Fruit fly (Drosophila melanogaster) whole organism, embryonic: ENCODE measurements around the gene galene.
A peak's percentile ranks its signal among the peaks of the same experiment; 100 is the strongest.

ENCODE experiments used
- BtbVII ChIP-seq: fragments of 200-800 bp; sonication (Bioruptor generic); optimal IDR thresholded peaks from 3 replicates; lab custom pipeline; 2017; ENCODE audit warnings: missing biosample characterization, mild to moderate bottlenecking, missing genetic modification characterization
- CG11504 ChIP-seq: fragments of 200-800 bp; sonication (Bioruptor generic); optimal IDR thresholded peaks from 3 replicates; lab custom pipeline; 2019; ENCODE audit warnings: missing biosample characterization, mild to moderate bottlenecking, missing genetic modification characterization, moderate library complexity
- CG12391 ChIP-seq: fragments of 200-800 bp; sonication (Bioruptor generic); optimal IDR thresholded peaks from 3 replicates; lab custom pipeline; 2018; ENCODE audit warnings: missing biosample characterization, mild to moderate bottlenecking, missing genetic modification characterization, moderate library complexity
- CG13287 ChIP-seq: fragments of 200-800 bp; sonication (Bioruptor generic); IDR thresholded peaks from 2 replicates; pipeline ENCODE4 v1.3.6; 2022; ENCODE audit warnings: missing biosample characterization, missing genetic modification characterization; ENCODE audit not compliant: partially characterized antibody
- CG13624 ChIP-seq: fragments of 200-800 bp; sonication (Bioruptor generic); optimal IDR thresholded peaks from 2 replicates; lab custom pipeline; 2016; ENCODE audit warnings: missing biosample characterization, missing genetic modification characterization
- CG14014 ChIP-seq: fragments of 200-800 bp; sonication (Bioruptor generic); IDR thresholded peaks from 2 replicates; pipeline ENCODE4 v1.3.6; 2022; ENCODE audit warnings: missing biosample characterization, missing genetic modification characterization
- CG15601 ChIP-seq: fragments of 200-800 bp; sonication (Bioruptor generic); optimal IDR thresholded peaks from 3 replicates; lab custom pipeline; 2019; ENCODE audit warnings: missing biosample characterization, mild to moderate bottlenecking, missing genetic modification characterization, moderate library complexity
- CG1603 ChIP-seq: fragments of 200-800 bp; sonication (Bioruptor generic); optimal IDR thresholded peaks from 2 replicates; lab custom pipeline; 2019; ENCODE audit warnings: missing biosample characterization, mild to moderate bottlenecking, missing genetic modification characterization, moderate library complexity
- CG1647 ChIP-seq: fragments of 200-800 bp; sonication (Bioruptor generic); optimal IDR thresholded peaks from 3 replicates; lab custom pipeline; 2016; ENCODE audit warnings: missing biosample characterization, missing genetic modification characterization
- CG2199 ChIP-seq: fragments of 200-800 bp; sonication (Bioruptor generic); IDR thresholded peaks from 3 replicates; pipeline ENCODE4 v1.3.6; 2022; ENCODE audit warnings: missing biosample characterization, missing genetic modification characterization
- CG2678 ChIP-seq: fragments of 200-800 bp; sonication (Bioruptor generic); optimal IDR thresholded peaks from 3 replicates; lab custom pipeline; 2019; ENCODE audit warnings: missing biosample characterization, mild to moderate bottlenecking, missing genetic modification characterization, moderate library complexity
- CG33213 ChIP-seq: fragments of 200-800 bp; sonication (Bioruptor generic); optimal IDR thresholded peaks from 3 replicates; lab custom pipeline; 2016; ENCODE audit warnings: missing biosample characterization, missing genetic modification characterization
- CG33557 ChIP-seq: fragments of 200-800 bp; sonication (Bioruptor generic); optimal IDR thresholded peaks from 2 replicates; lab custom pipeline; 2019; ENCODE audit warnings: missing biosample characterization, mild to moderate bottlenecking, missing genetic modification characterization, moderate library complexity
- CG34422 ChIP-seq: fragments of 200-800 bp; sonication (Bioruptor generic); IDR thresholded peaks from 3 replicates; pipeline ENCODE4 v1.3.6; 2022; ENCODE audit warnings: missing biosample characterization, missing genetic modification characterization
- CG42726 ChIP-seq: fragments of 200-800 bp; sonication (Bioruptor generic); IDR thresholded peaks from 2 replicates; pipeline ENCODE4 v1.3.6; 2022; ENCODE audit warnings: missing biosample characterization, missing genetic modification characterization; ENCODE audit not compliant: partially characterized antibody
- CG4282 ChIP-seq: fragments of 200-800 bp; sonication (Bioruptor generic); optimal IDR thresholded peaks from 2 replicates; lab custom pipeline; 2016; ENCODE audit warnings: missing biosample characterization, missing genetic modification characterization
- CG4328 ChIP-seq: fragments of 200-800 bp; sonication (Bioruptor generic); optimal IDR thresholded peaks from 3 replicates; lab custom pipeline; 2017; ENCODE audit warnings: missing biosample characterization, missing genetic modification reagents, missing genetic modification characterization
- CG4854 ChIP-seq: fragments of 200-800 bp; sonication (Bioruptor generic); optimal IDR thresholded peaks from 2 replicates; lab custom pipeline; 2016; ENCODE audit warnings: missing biosample characterization, missing genetic modification characterization, inconsistent platforms
- CG6254 ChIP-seq: fragments of 200-800 bp; sonication (Bioruptor generic); optimal IDR thresholded peaks from 3 replicates; lab custom pipeline; 2017; ENCODE audit warnings: mild to moderate bottlenecking, missing biosample characterization, missing genetic modification reagents, missing genetic modification characterization
- CG7987 ChIP-seq: fragments of 200-800 bp; sonication (Bioruptor generic); optimal IDR thresholded peaks from 2 replicates; lab custom pipeline; 2018; ENCODE audit warnings: missing biosample characterization, mild to moderate bottlenecking, missing genetic modification characterization, moderate library complexity
- CTCF ChIP-seq: fragments of 200-800 bp; sonication (Bioruptor generic); optimal IDR thresholded peaks from 2 replicates; lab custom pipeline; 2017; ENCODE audit warnings: missing biosample characterization, mild to moderate bottlenecking, missing genetic modification characterization, moderate library complexity
- Dad ChIP-seq: fragments of 200-800 bp; sonication (Bioruptor generic); optimal IDR thresholded peaks from 3 replicates; lab custom pipeline; 2016; ENCODE audit warnings: missing biosample characterization, missing genetic modification characterization
- Dp ChIP-seq: fragments of 200-800 bp; sonication (Bioruptor generic); optimal IDR thresholded peaks from 2 replicates; lab custom pipeline; 2018; ENCODE audit warnings: missing biosample characterization, mild to moderate bottlenecking, missing genetic modification characterization, moderate library complexity
- Eip74EF ChIP-seq, 2 experiments: fragments of 200-800 bp in 1 of 2; fragments of >200 bp in 1 of 2; sonication (Bioruptor generic) in 1 of 2; optimal IDR thresholded peaks; 2 replicates each; lab custom pipeline; 2017 to 2019; ENCODE audit warnings: missing biosample characterization in 2 of 2, missing genetic modification characterization in 2 of 2, mild to moderate bottlenecking in 1 of 2, moderate library complexity in 1 of 2
- Hr78 ChIP-seq, 2 experiments: fragments of 200-800 bp in 1 of 2; fragments of >200 bp in 1 of 2; sonication (Bioruptor generic) in 1 of 2; optimal IDR thresholded peaks; 2 replicates each; lab custom pipeline; 2017 to 2019; ENCODE audit warnings: missing biosample characterization in 2 of 2, missing genetic modification characterization in 2 of 2, mild to moderate bottlenecking in 1 of 2, moderate library complexity in 1 of 2
- Lhr ChIP-seq: fragments of 200-800 bp; sonication (Bioruptor generic); optimal IDR thresholded peaks from 3 replicates; lab custom pipeline; 2017; ENCODE audit warnings: mild to moderate bottlenecking, missing biosample characterization, missing genetic modification reagents, missing genetic modification characterization
- Meics ChIP-seq: fragments of 200-800 bp; sonication (Bioruptor generic); optimal IDR thresholded peaks from 2 replicates; lab custom pipeline; 2017; ENCODE audit warnings: missing biosample characterization, mild to moderate bottlenecking, missing genetic modification characterization
- Oli ChIP-seq: fragments of 200-800 bp; sonication (Bioruptor generic); optimal IDR thresholded peaks from 2 replicates; lab custom pipeline; 2018; ENCODE audit warnings: missing biosample characterization, mild to moderate bottlenecking, missing genetic modification characterization, moderate library complexity
- Opbp ChIP-seq: fragments of 200-800 bp; sonication (Bioruptor generic); IDR thresholded peaks from 3 replicates; pipeline ENCODE4 v1.3.6; 2022; ENCODE audit warnings: missing biosample characterization, missing genetic modification characterization; ENCODE audit not compliant: partially characterized antibody
- Pdp1 ChIP-seq, 2 experiments: fragments of 200-800 bp; sonication (Bioruptor generic); optimal IDR thresholded peaks; 3 replicates each; lab custom pipeline; 2016; ENCODE audit warnings: missing biosample characterization in 2 of 2, missing genetic modification characterization in 2 of 2, mild to moderate bottlenecking in 1 of 2, moderate library complexity in 1 of 2
- Vsx1 ChIP-seq: fragments of 200-800 bp; sonication (Bioruptor generic); optimal IDR thresholded peaks from 2 replicates; lab custom pipeline; 2017; ENCODE audit warnings: missing biosample characterization, mild to moderate bottlenecking, missing genetic modification characterization, missing genetic modification reagents
- amos ChIP-seq: fragments of 200-800 bp; sonication (Bioruptor generic); IDR thresholded peaks from 2 replicates; pipeline ENCODE4 v1.3.6; 2022; ENCODE audit warnings: missing biosample characterization, missing genetic modification characterization; ENCODE audit not compliant: partially characterized antibody
- ash1 ChIP-seq: fragments of 200-800 bp; sonication (Bioruptor generic); optimal IDR thresholded peaks from 2 replicates; lab custom pipeline; 2018; ENCODE audit warnings: missing biosample characterization, mild to moderate bottlenecking, missing genetic modification characterization
- bcd ChIP-seq: fragments of 200-800 bp; sonication (Bioruptor generic); optimal IDR thresholded peaks from 2 replicates; lab custom pipeline; 2017; ENCODE audit warnings: missing biosample characterization, mild to moderate bottlenecking, missing genetic modification characterization
- cato ChIP-seq: fragments of 200-800 bp; sonication (Bioruptor generic); optimal IDR thresholded peaks from 2 replicates; lab custom pipeline; 2016; ENCODE audit warnings: missing biosample characterization, missing genetic modification characterization, borderline replicate concordance
- chm ChIP-seq: fragments of 200-800 bp; sonication (Bioruptor generic); IDR thresholded peaks from 2 replicates; pipeline ENCODE4 v1.3.6; 2022; ENCODE audit warnings: missing biosample characterization, missing genetic modification characterization
- cwo ChIP-seq: fragments of 200-800 bp; sonication (Bioruptor generic); optimal IDR thresholded peaks from 3 replicates; lab custom pipeline; 2017; ENCODE audit warnings: missing biosample characterization, missing genetic modification characterization, mild to moderate bottlenecking, moderate library complexity, missing genetic modification reagents
- disco-r ChIP-seq: fragments of 200-800 bp; sonication (Bioruptor generic); optimal IDR thresholded peaks from 2 replicates; lab custom pipeline; 2016; ENCODE audit warnings: missing biosample characterization, missing genetic modification characterization
- dpn ChIP-seq, 2 experiments: fragments of 200-800 bp; sonication (Bioruptor generic); optimal IDR thresholded peaks; 3 replicates each; lab custom pipeline; 2016; ENCODE audit warnings: missing biosample characterization in 2 of 2, missing genetic modification characterization in 2 of 2
- gfzf ChIP-seq: fragments of 200-800 bp; sonication (Bioruptor generic); optimal IDR thresholded peaks from 2 replicates; lab custom pipeline; 2016; ENCODE audit warnings: missing biosample characterization, mild to moderate bottlenecking, missing genetic modification characterization, moderate library complexity
- grn ChIP-seq: fragments of 200-800 bp; sonication (Bioruptor generic); optimal IDR thresholded peaks from 3 replicates; lab custom pipeline; 2017; ENCODE audit warnings: missing biosample characterization, missing genetic modification characterization
- gro ChIP-seq: fragments of 200-800 bp; sonication (Bioruptor generic); optimal IDR thresholded peaks from 2 replicates; lab custom pipeline; 2016; ENCODE audit warnings: missing biosample characterization, missing genetic modification characterization
- hkb ChIP-seq, 2 experiments: fragments of 200-800 bp in 1 of 2; fragments of >200 bp in 1 of 2; sonication (Bioruptor generic) in 1 of 2; IDR thresholded peaks in 1 of 2; optimal IDR thresholded peaks in 1 of 2; 2 replicates each; pipeline versions ENCODE4 v1.3.6 to Lab custom; 2017 to 2022; ENCODE audit warnings: missing biosample characterization in 1 of 2, missing genetic modification characterization in 1 of 2
- kay ChIP-seq: fragments of 200-800 bp; sonication (Bioruptor generic); optimal IDR thresholded peaks from 2 replicates; lab custom pipeline; 2016; ENCODE audit warnings: missing biosample characterization, missing genetic modification characterization
- nom ChIP-seq: fragments of 200-800 bp; sonication (Bioruptor generic); optimal IDR thresholded peaks from 2 replicates; lab custom pipeline; 2017; ENCODE audit warnings: missing biosample characterization, missing genetic modification characterization, mild to moderate bottlenecking, moderate library complexity, missing genetic modification reagents
- sob ChIP-seq: fragments of 200-800 bp; sonication (Bioruptor generic); IDR thresholded peaks from 2 replicates; pipeline ENCODE4 v1.3.6; 2022; ENCODE audit warnings: missing biosample characterization, missing genetic modification characterization
- yki ChIP-seq: fragments of >200 bp; optimal IDR thresholded peaks from 3 replicates; lab custom pipeline; 2018

galene gene

dm6 chr3L:1188936-1189659 lies 46.4 kb upstream of the galene start, which contains the start of gene CG13912 (continued):
- TF ChIP-seq CG1603 (tag; lab: Kevin White, UChicago): peak; percentile 13
- TF ChIP-seq grn: peak; percentile 99
- TF ChIP-seq CG4854 (GFP tag; lab: Kevin White, UChicago): no peak
- TF ChIP-seq Opbp (GFP tag; lab: Robert Waterston, UW): no peak
- no peak for TF ChIP-seq CG1647 (GFP tag; lab: Kevin White, UChicago)
- TF ChIP-seq Pdp1 (GFP tag; optimal IDR thresholded peaks at IDR 0.05; lab: Kevin White, UChicago): peak in 1 of 2 experiments; percentile 88
- no peak for TF ChIP-seq CG4328 (GFP tag; lab: Kevin White, UChicago)
- no peak for TF ChIP-seq cato (GFP tag; lab: Kevin White, UChicago)
- TF ChIP-seq CG13624 (GFP tag; lab: Kevin White, UChicago): peak; percentile 4
- TF ChIP-seq kay (GFP tag; lab: Kevin White, UChicago): peak; percentile 44
- peak; percentile 10 for TF ChIP-seq CG2678 (tag; lab: Kevin White, UChicago)
- TF ChIP-seq yki (lab: Kevin White, UChicago): no peak
- peak; percentile 86 for TF ChIP-seq CTCF
- no peak for TF ChIP-seq bcd (GFP tag; lab: Kevin White, UChicago)
- peak; percentile 77 for TF ChIP-seq BtbVII
- TF ChIP-seq CG11504 (tag; lab: Kevin White, UChicago): peak; percentile 7
- TF ChIP-seq gro: peak; percentile 34
- 0 out of 2 replicates have a peak, but pooled peaks have one; percentile 8 for TF ChIP-seq CG14014 (GFP tag; lab: Robert Waterston, UW)
- peak; percentile 90; the same call in 2 of the 3 replicates for TF ChIP-seq CG2199 (GFP tag; lab: Robert Waterston, UW)
- TF ChIP-seq CG33557: no peak
- TF ChIP-seq nom: peak; percentile 81
- TF ChIP-seq Eip74EF (GFP tag; optimal IDR thresholded peaks at IDR 0.05; lab: Kevin White, UChicago): peak in 1 of 2 experiments; percentile 39
- TF ChIP-seq gfzf (GFP tag; lab: Kevin White, UChicago): peak; percentile 1
- TF ChIP-seq CG7987: peak; percentile 92
- peak; percentile 48; the same call in 1 of the 2 replicates for TF ChIP-seq amos (GFP tag; lab: Robert Waterston, UW)
- peak; percentile 66 for TF ChIP-seq Lhr
- peak; percentile 41 for TF ChIP-seq CG6254 (GFP tag; lab: Kevin White, UChicago)
- TF ChIP-seq Dad (GFP tag; lab: Kevin White, UChicago): no peak
- TF ChIP-seq Dp (GFP tag; lab: Kevin White, UChicago): peak; percentile 19
- TF ChIP-seq disco-r (GFP tag; lab: Kevin White, UChicago): no peak
- peak; percentile 7 to 17 for TF ChIP-seq dpn (GFP tag; optimal IDR thresholded peaks at IDR 0.05; lab: Kevin White, UChicago)
- TF ChIP-seq hkb (optimal IDR thresholded peaks at IDR 0.05; lab: Kevin White, UChicago): peak; percentile 17
- no peak for TF ChIP-seq hkb (GFP tag; IDR thresholded peaks at IDR 0.05; lab: Robert Waterston, UW)
- no peak for TF ChIP-seq CG12391
- 0 out of 2 replicates have a peak, but pooled peaks have one; percentile 25 for TF ChIP-seq chm (GFP tag; lab: Robert Waterston, UW)
- peak; percentile 18 for TF ChIP-seq Vsx1
- peak; percentile 24; the same call in 1 of the 2 replicates for TF ChIP-seq sob (GFP tag; lab: Robert Waterston, UW)
- peak in 1 of 2 experiments; percentile 82 for TF ChIP-seq Hr78 (GFP tag; optimal IDR thresholded peaks at IDR 0.05; lab: Kevin White, UChicago)
- TF ChIP-seq CG15601: peak; percentile 96
- TF ChIP-seq CG13287 (GFP tag; lab: Robert Waterston, UW): peak; percentile 23; the same call in 1 of the 2 replicates
- TF ChIP-seq CG34422 (GFP tag; lab: Robert Waterston, UW): no peak
- peak; percentile 1 for TF ChIP-seq CG4282
- peak; percentile 33 for TF ChIP-seq CG33213 (GFP tag; lab: Kevin White, UChicago)
- peak; percentile 60 for TF ChIP-seq cwo (GFP tag; lab: Kevin White, UChicago)
- TF ChIP-seq ash1: no peak
- TF ChIP-seq Meics (GFP tag; lab: Kevin White, UChicago): peak; percentile 99
- TF ChIP-seq CG42726 (GFP tag; lab: Robert Waterston, UW): peak; percentile 76
- TF ChIP-seq Oli (tag; lab: Kevin White, UChicago): no peak
